Fruit fly (Drosophila melanogaster) whole organism, adult: ENCODE results near the gene ftz.

Source experiments
- CG11617 ChIP-seq: fragments of 200-800 bp; sonication (Bioruptor generic); optimal IDR thresholded peaks from 2 replicates; lab custom pipeline; 2017; ENCODE audit warnings: mild to moderate bottlenecking, missing biosample characterization, missing genetic modification reagents, missing genetic modification characterization
- CG12768 ChIP-seq: fragments of 200-800 bp; sonication (Bioruptor generic); optimal IDR thresholded peaks from 2 replicates; lab custom pipeline; 2017; ENCODE audit warnings: missing biosample characterization, missing genetic modification characterization, mild to moderate bottlenecking, moderate library complexity, missing genetic modification reagents
- CG14711 ChIP-seq: fragments of 200-800 bp; sonication (Bioruptor generic); optimal IDR thresholded peaks from 2 replicates; lab custom pipeline; 2018; ENCODE audit warnings: missing biosample characterization, mild to moderate bottlenecking, missing genetic modification characterization, moderate library complexity
- CG1620 ChIP-seq: fragments of 200-800 bp; sonication (Bioruptor generic); optimal IDR thresholded peaks from 2 replicates; lab custom pipeline; 2016; ENCODE audit warnings: missing biosample characterization, missing genetic modification characterization
- CG33017 ChIP-seq: fragments of 200-800 bp; sonication (Bioruptor generic); optimal IDR thresholded peaks from 2 replicates; lab custom pipeline; 2018; ENCODE audit warnings: missing biosample characterization, mild to moderate bottlenecking, missing genetic modification characterization, moderate library complexity
- CG5204 ChIP-seq: fragments of 200-800 bp; sonication (Bioruptor generic); optimal IDR thresholded peaks from 2 replicates; lab custom pipeline; 2016; ENCODE audit warnings: missing biosample characterization, missing genetic modification characterization
- CG7045 ChIP-seq: fragments of 200-800 bp; sonication (Bioruptor generic); optimal IDR thresholded peaks from 2 replicates; lab custom pipeline; 2017; ENCODE audit warnings: missing biosample characterization, mild to moderate bottlenecking, missing genetic modification characterization
- CG7101 ChIP-seq: fragments of 200-800 bp; sonication (Bioruptor generic); optimal IDR thresholded peaks from 2 replicates; lab custom pipeline; 2018; ENCODE audit warnings: missing biosample characterization, mild to moderate bottlenecking, missing genetic modification characterization, moderate library complexity
- Clk ChIP-seq: fragments of 200-800 bp; sonication (Bioruptor generic); optimal IDR thresholded peaks from 2 replicates; lab custom pipeline; 2017; ENCODE audit warnings: missing biosample characterization, missing genetic modification characterization
- Crg-1 ChIP-seq: fragments of 200-800 bp; sonication (Bioruptor generic); optimal IDR thresholded peaks from 2 replicates; lab custom pipeline; 2016; ENCODE audit warnings: missing biosample characterization, missing genetic modification characterization
- Hr96 ChIP-seq: fragments of 200-800 bp; sonication (Bioruptor generic); optimal IDR thresholded peaks from 2 replicates; lab custom pipeline; 2016; ENCODE audit warnings: missing biosample characterization, missing genetic modification characterization
- Mnt ChIP-seq: fragments of 200-800 bp; sonication (Bioruptor generic); optimal IDR thresholded peaks from 2 replicates; lab custom pipeline; 2016; ENCODE audit warnings: missing biosample characterization, mild to moderate bottlenecking, missing genetic modification characterization
- bab1 ChIP-seq: fragments of 200-800 bp; sonication (Bioruptor generic); optimal IDR thresholded peaks from 3 replicates; lab custom pipeline; 2019; ENCODE audit warnings: missing biosample characterization, mild to moderate bottlenecking, missing genetic modification characterization, moderate library complexity
- cic ChIP-seq: fragments of 200-800 bp; sonication (Bioruptor generic); optimal IDR thresholded peaks from 2 replicates; lab custom pipeline; 2017; ENCODE audit warnings: missing biosample characterization, mild to moderate bottlenecking, missing genetic modification characterization, moderate library complexity
- cnc ChIP-seq, 2 experiments: fragments of >200 bp; optimal IDR thresholded peaks; 2 replicates each; lab custom pipeline; 2017
- kay ChIP-seq: fragments of 200-800 bp; sonication (Bioruptor generic); peaks from one replicate; lab custom pipeline; 2016; ENCODE audit warnings: missing biosample characterization, missing genetic modification characterization, borderline replicate concordance
- ovo ChIP-seq: fragments of 200-800 bp; sonication (Bioruptor generic); optimal IDR thresholded peaks from 2 replicates; lab custom pipeline; 2016; ENCODE audit warnings: missing biosample characterization, missing genetic modification characterization
- pad ChIP-seq: fragments of 200-800 bp; sonication (Bioruptor generic); optimal IDR thresholded peaks from 3 replicates; lab custom pipeline; 2017; ENCODE audit warnings: missing biosample characterization, missing genetic modification characterization, mild to moderate bottlenecking, moderate library complexity, missing genetic modification reagents
- tj ChIP-seq: fragments of 200-800 bp; sonication (Bioruptor generic); optimal IDR thresholded peaks from 3 replicates; lab custom pipeline; 2017; ENCODE audit warnings: missing biosample characterization, mild to moderate bottlenecking, missing genetic modification characterization, moderate library complexity
- toe ChIP-seq: fragments of 200-800 bp; sonication (Bioruptor generic); optimal IDR thresholded peaks from 2 replicates; lab custom pipeline; 2016; ENCODE audit warnings: missing biosample characterization, missing genetic modification characterization

ftz gene

dm6 chr3R:6893137-6893578 is 29.0 kb downstream of the ftz start:
- TF ChIP-seq kay = no peak
- TF ChIP-seq pad (GFP tag; lab: Kevin White, UChicago) = peak; percentile 57

- TF ChIP-seq Mnt (GFP tag; lab: Kevin White, UChicago) = no peak
- TF ChIP-seq kay = no peak
- no peak for TF ChIP-seq CG14711
- no peak for TF ChIP-seq bab1 (GFP tag; lab: Kevin White, UChicago)
- TF ChIP-seq CG12768 (GFP tag; lab: Kevin White, UChicago) = no peak
- no peak for TF ChIP-seq CG5204 (GFP tag; lab: Kevin White, UChicago)
- no peak for TF ChIP-seq CG33017 (tag; lab: Kevin White, UChicago)
- no peak for TF ChIP-seq cic (GFP tag; lab: Kevin White, UChicago)
- no peak for TF ChIP-seq cnc (optimal IDR thresholded peaks at IDR 0.05; lab: Kevin White, UChicago)
- no peak for TF ChIP-seq Crg-1
- no peak for TF ChIP-seq pad (GFP tag; lab: Kevin White, UChicago)
- TF ChIP-seq tj (GFP tag; lab: Kevin White, UChicago) = no peak
- TF ChIP-seq CG7101 (tag; lab: Kevin White, UChicago) = no peak
- no peak for TF ChIP-seq ovo (GFP tag; lab: Kevin White, UChicago)
- TF ChIP-seq toe (GFP tag; lab: Kevin White, UChicago) = no peak
Measured at dm6 chr3R:6898922-6899321, 34.8 kb downstream of the ftz start.

DNA sequence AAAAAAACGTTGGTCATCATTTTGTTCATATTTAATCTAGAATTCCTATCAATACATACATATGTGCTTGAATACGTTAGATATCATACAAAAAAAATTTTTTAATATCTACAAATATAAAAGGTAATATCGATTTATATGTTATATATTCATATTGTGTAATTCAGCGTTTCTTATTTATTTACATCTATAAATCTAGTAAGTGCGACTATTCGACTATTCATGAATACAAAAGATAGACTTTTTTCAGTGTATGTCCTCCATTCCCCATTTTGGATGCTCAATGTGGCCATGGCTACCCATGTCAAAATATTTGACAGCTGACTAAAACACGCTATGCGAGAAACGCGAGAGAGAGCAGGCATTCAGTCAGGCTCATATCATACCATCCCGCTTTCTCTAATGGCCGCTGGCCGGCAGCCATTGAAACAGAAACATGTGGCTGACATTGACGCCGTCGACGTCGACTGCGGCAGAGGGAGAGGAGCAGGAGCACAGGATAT is 39.2 kb downstream of the ftz start:
- TF ChIP-seq CG7045 (GFP tag; lab: Kevin White, UChicago) (no peak), CG33017 (tag; lab: Kevin White, UChicago) (no peak), bab1 (GFP tag; lab: Kevin White, UChicago) (no peak), CG1620 (GFP tag; lab: Kevin White, UChicago) (no peak)

DNA sequence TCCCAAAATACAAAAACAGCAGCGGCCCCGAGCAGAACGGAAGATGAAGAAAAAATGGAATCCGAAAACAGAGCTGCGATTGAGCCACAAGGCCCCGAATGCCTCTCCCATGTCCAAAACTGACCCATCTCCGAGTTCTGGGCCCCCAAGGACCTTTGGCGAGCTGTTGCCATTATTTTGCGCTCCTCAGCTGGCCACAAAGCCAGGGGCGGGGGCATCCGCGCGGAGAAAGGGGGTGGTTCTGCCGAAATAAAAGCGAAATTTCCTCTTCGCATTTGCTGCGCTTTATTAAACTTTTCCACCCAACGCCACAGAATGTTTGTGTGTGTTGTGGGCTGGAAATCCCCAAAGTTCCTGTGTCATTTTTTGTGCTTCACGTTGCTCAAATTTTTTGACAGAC is 40.2 kb downstream of the ftz start:
- TF ChIP-seq CG5204 (GFP tag; lab: Kevin White, UChicago) = no peak
- no peak for TF ChIP-seq CG7101 (tag; lab: Kevin White, UChicago)
- no peak for TF ChIP-seq bab1 (GFP tag; lab: Kevin White, UChicago)
- no peak for TF ChIP-seq pad (GFP tag; lab: Kevin White, UChicago)
- no peak for TF ChIP-seq kay
- TF ChIP-seq CG11617 (GFP tag; lab: Kevin White, UChicago) = no peak
- TF ChIP-seq Crg-1 = no peak
- TF ChIP-seq Hr96 = no peak
- no peak for TF ChIP-seq ovo (GFP tag; lab: Kevin White, UChicago)

dm6 chr3R:6908105-6908504 is 44.0 kb downstream of the ftz start:
- TF ChIP-seq CG7045 (GFP tag; lab: Kevin White, UChicago) = no peak
- no peak for TF ChIP-seq CG12768 (GFP tag; lab: Kevin White, UChicago)
- TF ChIP-seq Hr96 = no peak
- no peak for TF ChIP-seq ovo (GFP tag; lab: Kevin White, UChicago)
- no peak for TF ChIP-seq tj (GFP tag; lab: Kevin White, UChicago)
- no peak for TF ChIP-seq CG11617 (GFP tag; lab: Kevin White, UChicago)
- no peak for TF ChIP-seq CG5204 (GFP tag; lab: Kevin White, UChicago)

DNA sequence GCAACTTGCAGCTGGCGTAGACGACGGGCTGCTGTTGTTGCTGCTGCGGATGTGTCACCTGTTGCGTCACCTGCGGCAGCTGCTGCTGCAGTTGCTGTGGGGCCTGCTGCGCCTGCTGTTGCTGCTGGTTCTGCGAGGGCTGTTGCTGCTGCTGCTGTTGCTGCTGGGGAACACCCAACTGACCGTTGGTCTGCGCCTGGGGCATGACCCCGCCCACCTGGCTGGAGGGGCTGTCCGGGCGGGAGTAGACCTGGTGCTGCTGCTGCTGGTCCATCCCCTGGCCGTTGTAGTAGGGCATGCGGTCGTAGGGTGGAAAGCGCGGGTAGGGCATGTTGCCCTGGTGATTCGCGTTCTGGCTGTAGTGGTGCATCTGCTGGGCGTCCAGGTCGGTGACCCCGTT is 45.3 kb downstream of the ftz start:
- TF ChIP-seq pad (GFP tag; lab: Kevin White, UChicago) (no peak), Mnt (GFP tag; lab: Kevin White, UChicago) (no peak), Hr96 (no peak), CG33017 (tag; lab: Kevin White, UChicago) (no peak), kay (no peak), CG1620 (GFP tag; lab: Kevin White, UChicago) (no peak), Crg-1 (no peak), tj (GFP tag; lab: Kevin White, UChicago) (no peak), bab1 (GFP tag; lab: Kevin White, UChicago) (no peak), CG5204 (GFP tag; lab: Kevin White, UChicago) (no peak), cnc (optimal IDR thresholded peaks at IDR 0.05; lab: Kevin White, UChicago) (no peak)

DNA sequence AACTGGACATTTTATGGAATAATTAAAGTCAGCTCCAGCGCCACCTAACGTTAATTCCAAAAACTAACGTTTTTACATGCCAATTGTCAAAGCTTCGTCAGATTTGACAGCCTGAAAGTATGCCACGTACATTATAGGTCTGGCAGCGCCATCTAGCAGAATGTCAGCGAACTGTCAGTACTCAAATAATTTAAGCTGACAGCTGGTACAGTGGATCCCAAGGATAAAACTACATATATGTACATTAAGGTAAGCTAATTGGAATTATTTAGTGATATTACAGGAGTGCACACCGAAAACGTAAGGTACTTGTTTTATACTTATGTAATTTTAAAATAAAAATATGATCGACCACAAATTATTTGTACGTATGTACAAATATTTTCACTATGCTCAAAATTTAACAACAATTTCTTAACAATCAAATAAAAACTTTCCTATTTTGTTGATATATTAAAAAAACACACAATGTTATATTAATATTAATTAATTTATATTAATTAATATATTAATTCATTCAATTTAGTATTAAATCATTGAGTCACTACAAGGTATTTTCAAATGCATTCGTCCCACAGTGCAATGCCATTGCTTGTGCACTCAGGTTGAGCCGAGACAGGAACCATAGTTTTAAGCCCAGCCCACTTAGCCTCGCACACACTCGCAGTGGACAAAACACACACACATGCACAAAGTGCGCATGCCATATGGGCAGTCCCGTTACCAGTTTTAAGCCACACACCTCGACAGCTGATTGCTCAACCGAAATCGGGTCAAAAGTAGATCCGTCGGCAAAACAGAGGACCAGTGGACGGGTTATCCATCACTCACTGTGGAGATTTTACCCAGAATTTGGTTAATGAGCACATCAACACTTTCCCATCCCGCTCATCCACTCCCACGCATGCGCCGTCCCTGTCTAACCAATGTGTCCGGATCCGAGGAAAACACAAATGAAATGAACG is 48.4 kb downstream of the ftz start:
- no peak for TF ChIP-seq kay
- TF ChIP-seq cnc (optimal IDR thresholded peaks at IDR 0.05; lab: Kevin White, UChicago) = no peak
- TF ChIP-seq pad (GFP tag; lab: Kevin White, UChicago) = peak; percentile 13
- peak; percentile 50 for TF ChIP-seq CG12768 (GFP tag; lab: Kevin White, UChicago)
- TF ChIP-seq CG5204 (GFP tag; lab: Kevin White, UChicago) = peak; percentile 41
- peak; percentile 32 for TF ChIP-seq toe (GFP tag; lab: Kevin White, UChicago)
- peak; percentile 31 for TF ChIP-seq bab1 (GFP tag; lab: Kevin White, UChicago)
- peak; percentile 52 for TF ChIP-seq CG33017 (tag; lab: Kevin White, UChicago)
- no peak for TF ChIP-seq cic (GFP tag; lab: Kevin White, UChicago)
- TF ChIP-seq ovo (GFP tag; lab: Kevin White, UChicago) = peak; percentile 53
- peak; percentile 40 for TF ChIP-seq CG7101 (tag; lab: Kevin White, UChicago)
- no peak for TF ChIP-seq Hr96
- peak; percentile 75 for TF ChIP-seq CG7045 (GFP tag; lab: Kevin White, UChicago)
- TF ChIP-seq tj (GFP tag; lab: Kevin White, UChicago) = peak; percentile 36
- TF ChIP-seq Clk (GFP tag; lab: Kevin White, UChicago) = no peak
- peak; percentile 58 for TF ChIP-seq CG11617 (GFP tag; lab: Kevin White, UChicago)
- TF ChIP-seq Crg-1 = peak; percentile 6
- no peak for TF ChIP-seq Mnt (GFP tag; lab: Kevin White, UChicago)
- no peak for TF ChIP-seq CG1620 (GFP tag; lab: Kevin White, UChicago)
- peak; percentile 44 for TF ChIP-seq CG14711
